Worm (Caenorhabditis elegans) whole organism, L3 larva: ENCODE measurements around the gene W02D7.5.

ENCODE experiments used
- aly-2 ChIP-seq: fragments of 150-350 bp; optimal IDR thresholded peaks from 2 replicates; lab custom pipeline; 2014; ENCODE audit warnings: missing biosample characterization, missing genetic modification characterization
- ceh-16 ChIP-seq: sonication (generic microtip); optimal IDR thresholded peaks from 2 replicates; lab custom pipeline; 2017; ENCODE audit warnings: missing biosample characterization, missing genetic modification characterization
- nhr-237 ChIP-seq: fragments of 150-350 bp; optimal IDR thresholded peaks from 2 replicates; lab custom pipeline; 2014; ENCODE audit warnings: missing biosample characterization, missing genetic modification characterization
- tbx-2 ChIP-seq: sonication (generic microtip); optimal IDR thresholded peaks from 2 replicates; lab custom pipeline; 2016; ENCODE audit warnings: mild to moderate bottlenecking, missing genetic modification characterization, missing compliant biosample characterization
- unc-39 ChIP-seq: sonication (generic microtip); optimal IDR thresholded peaks from 4 replicates; lab custom pipeline; 2017; ENCODE audit warnings: missing biosample characterization, missing genetic modification characterization

- TF ChIP-seq unc-39: no peak
- TF ChIP-seq tbx-2 (tag; lab: Kevin White, UChicago): no peak
- TF ChIP-seq nhr-237: no peak
- TF ChIP-seq aly-2 (tag; lab: Kevin White, UChicago): no peak
- TF ChIP-seq ceh-16 (tag; lab: Kevin White, UChicago): no peak
Measured at ce11 chrV:8342416-8342815, 43.4 kb upstream of the W02D7.5 start.
